Worm (Caenorhabditis elegans): Measurements from ENCODE around the gene srh-213.

srh-213 gene

ce11 chrV:3546517-3546916 is 48.3 kb downstream of the srh-213 start, which contains the start of gene srbc-68:
Gene srbc-68, minus strand, starts transcription at chrV:3546617.
- TF ChIP-seq lir-1 (GFP tag; conservative IDR thresholded peaks at IDR 0.05) (no peak), somi-1 (GFP tag; optimal IDR thresholded peaks at IDR 0.05) (no peak), dpff-1 (tag; optimal IDR thresholded peaks at IDR 0.05) (no peak), madf-6 (GFP tag; IDR thresholded peaks at IDR 0.05) (no peak), dpl-1 (GFP tag; optimal IDR thresholded peaks at IDR 0.05) (no peak), madf-10 (tag; optimal IDR thresholded peaks at IDR 0.05) (no peak)

- no peak for TF ChIP-seq tbp1 (GFP tag; optimal IDR thresholded peaks at IDR 0.05)
- no peak for TF ChIP-seq Y95B8A.8 (GFP tag; IDR thresholded peaks at IDR 0.05)
- no peak for TF ChIP-seq attf-5 (GFP tag; optimal IDR thresholded peaks at IDR 0.05)
- no peak for TF ChIP-seq K12H6.12 (tag; optimal IDR thresholded peaks at IDR 0.05)
- TF ChIP-seq sea-2 (GFP tag; IDR thresholded peaks at IDR 0.05): no peak
- no peak for TF ChIP-seq cebp-2 (GFP tag; IDR thresholded peaks at IDR 0.05)
- TF ChIP-seq Y56A3A.18 (GFP tag; IDR thresholded peaks at IDR 0.05): no peak
- TF ChIP-seq ets-4 (GFP tag; optimal IDR thresholded peaks at IDR 0.05): no peak
- no peak for TF ChIP-seq madf-6 (GFP tag; IDR thresholded peaks at IDR 0.05)
- TF ChIP-seq die-1 (tag; optimal IDR thresholded peaks at IDR 0.05): no peak
- no peak for TF ChIP-seq aptf-2 (GFP tag; conservative IDR thresholded peaks at IDR 0.05)
- TF ChIP-seq pha-4 (tag; optimal IDR thresholded peaks at IDR 0.05): no peak
- TF ChIP-seq lin-35 (GFP tag; optimal IDR thresholded peaks at IDR 0.05): no peak
- TF ChIP-seq lsl-1 (GFP tag; optimal IDR thresholded peaks at IDR 0.05): no peak
- TF ChIP-seq ceh-91 (GFP tag; IDR thresholded peaks at IDR 0.05): no peak
Measured at ce11 chrV:3543344-3543743, 51.5 kb downstream of the srh-213 start, which contains the start of gene nhr-222. Gene nhr-222, minus strand, starts transcription at chrV:3543444.
